Fruit fly (Drosophila melanogaster): Measurements from ENCODE around the gene Axs.

Gene Axs

dm6 chrX:16683765-16684164 lies at the start of gene Axs (continued):
- TF ChIP-seq tap (tag; optimal IDR thresholded peaks at IDR 0.05) (no peak), CG9876 (GFP tag; optimal IDR thresholded peaks at IDR 0.05) (no peak), CG15479 (GFP tag; optimal IDR thresholded peaks at IDR 0.05) (peak; percentile 94), CG17186 (GFP tag; optimal IDR thresholded peaks at IDR 0.05) (peak; percentile 40), CG30403 (GFP tag; optimal IDR thresholded peaks at IDR 0.05) (peak; percentile 25), tx (GFP tag; optimal IDR thresholded peaks at IDR 0.05) (peak; percentile 30), NC2α (GFP tag; optimal IDR thresholded peaks at IDR 0.05) (no peak), CG7928 (GFP tag; optimal IDR thresholded peaks at IDR 0.05) (no peak), lola (GFP tag; optimal IDR thresholded peaks at IDR 0.05) (peak in 1 of 3 experiments; percentile 30), az2 (GFP tag; optimal IDR thresholded peaks at IDR 0.05) (no peak), sens (GFP tag) (peak; percentile 76), CG2712 (tag; optimal IDR thresholded peaks at IDR 0.05) (peak; percentile 20), CG13894 (tag; optimal IDR thresholded peaks at IDR 0.05) (no peak), dpn (GFP tag; optimal IDR thresholded peaks at IDR 0.05) (peak; percentile 26 to 39), mirr (GFP tag; optimal IDR thresholded peaks at IDR 0.05) (no peak), ab (GFP tag; optimal IDR thresholded peaks at IDR 0.05) (no peak), Nf-YC (tag; optimal IDR thresholded peaks at IDR 0.05) (peak; percentile 9), Dfd (GFP tag; optimal IDR thresholded peaks at IDR 0.05) (peak in 1 of 2 experiments; percentile 31), CG10147 (GFP tag; optimal IDR thresholded peaks at IDR 0.05) (no peak), CG16863 (GFP tag; optimal IDR thresholded peaks at IDR 0.05) (no peak), gsb (GFP tag; IDR thresholded peaks at IDR 0.05) (no peak), ttk (GFP tag; IDR thresholded peaks at IDR 0.05) (no peak), pho (GFP tag; optimal IDR thresholded peaks at IDR 0.05) (peak; percentile 1), CG3847 (GFP tag; IDR thresholded peaks at IDR 0.05) (peak; percentile 30), nmo (GFP tag; optimal IDR thresholded peaks at IDR 0.05) (peak; percentile 63), Asciz (GFP tag; optimal IDR thresholded peaks at IDR 0.05) (no peak), CG14014 (GFP tag; IDR thresholded peaks at IDR 0.05) (no peak), CG33213 (GFP tag; optimal IDR thresholded peaks at IDR 0.05) (no peak), Atf-2 (GFP tag; optimal IDR thresholded peaks at IDR 0.05) (peak; percentile 15), CG11560 (tag; IDR thresholded peaks at IDR 0.05) (no peak), ato (GFP tag; IDR thresholded peaks at IDR 0.05; ENCODE audit: partially characterized antibody) (peak; percentile 69), CG10543 (GFP tag; optimal IDR thresholded peaks at IDR 0.05) (no peak), CG34224 (GFP tag; IDR thresholded peaks at IDR 0.05; ENCODE audit: partially characterized antibody) (0 out of 3 replicates have a peak, but pooled peaks have one; percentile 35), amos (GFP tag; IDR thresholded peaks at IDR 0.05; ENCODE audit: partially characterized antibody) (peak; percentile 77), Opbp (GFP tag; IDR thresholded peaks at IDR 0.05; ENCODE audit: partially characterized antibody) (peak; percentile 84), dmrt11E (tag; optimal IDR thresholded peaks at IDR 0.05) (no peak), CG7839 (tag; optimal IDR thresholded peaks at IDR 0.05) (peak; percentile 9), chif (GFP tag; optimal IDR thresholded peaks at IDR 0.05) (peak; percentile 3 to 10), CG2120 (GFP tag; optimal IDR thresholded peaks at IDR 0.05) (peak; percentile 50), bcd (GFP tag; optimal IDR thresholded peaks at IDR 0.05) (no peak), H15 (GFP tag; IDR thresholded peaks at IDR 0.05) (no peak), Nf-YA (GFP tag; IDR thresholded peaks at IDR 0.05) (no peak), crp (GFP tag; optimal IDR thresholded peaks at IDR 0.05) (peak in 1 of 2 experiments; percentile 32), Ada2b (GFP tag; IDR thresholded peaks at IDR 0.05) (no peak), gce (GFP tag; IDR thresholded peaks at IDR 0.05) (no peak), Mad (GFP tag; optimal IDR thresholded peaks at IDR 0.05) (peak; percentile 27), CG6854 (GFP tag; optimal IDR thresholded peaks at IDR 0.05) (no peak), lilli (GFP tag; optimal IDR thresholded peaks at IDR 0.05) (peak; percentile 56), ara (GFP tag; IDR thresholded peaks at IDR 0.05) (no peak), CG7987 (GFP tag; optimal IDR thresholded peaks at IDR 0.05) (no peak), shn (GFP tag; optimal IDR thresholded peaks at IDR 0.05) (peak; percentile 41)

Data from whole organism, embryonic.